Worm (Caenorhabditis elegans): ENCODE results near the gene lad-2.

The lad-2 gene

DNA sequence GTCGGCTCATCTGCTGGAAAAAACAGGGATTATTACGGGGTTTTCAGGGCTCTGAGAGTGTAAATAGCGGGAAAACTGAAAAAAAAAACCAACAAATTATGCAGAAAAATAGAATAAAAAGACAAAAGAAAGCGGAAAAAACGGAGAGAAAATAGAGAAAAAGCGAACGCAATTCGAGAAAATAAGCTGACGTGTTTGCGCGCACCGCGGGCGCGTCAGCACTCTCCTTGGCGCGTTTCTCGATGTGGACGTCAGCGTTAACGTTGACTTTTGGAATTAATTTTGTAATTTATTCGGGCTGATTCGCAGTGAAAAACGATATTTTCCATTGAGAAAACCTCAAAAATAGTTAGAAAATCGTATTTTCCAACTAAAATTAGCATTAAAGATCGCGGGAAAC is 49.9 kb downstream of the lad-2 start, which contains the start of gene manf-1 (continued):
- TF ChIP-seq nhr-237 (tag; optimal IDR thresholded peaks at IDR 0.05) (no peak), nhr-77 (tag; optimal IDR thresholded peaks at IDR 0.05) (peak; percentile 47), aly-2 (tag; optimal IDR thresholded peaks at IDR 0.05) (peak; percentile 31), vab-15 (tag; optimal IDR thresholded peaks at IDR 0.05) (no peak), nhr-19 (GFP tag; conservative IDR thresholded peaks at IDR 0.05) (peak; percentile 74), nhr-84 (tag; optimal IDR thresholded peaks at IDR 0.05) (no peak), lin-39 (tag; optimal IDR thresholded peaks at IDR 0.05) (peak; percentile 43), alr-1 (tag; optimal IDR thresholded peaks at IDR 0.05; ENCODE audit: borderline replicate concordance) (no peak), mdl-1 (tag; optimal IDR thresholded peaks at IDR 0.05) (peak in 1 of 2 experiments; percentile 62), pqm-1 (tag; optimal IDR thresholded peaks at IDR 0.05) (no peak), pax-3 (tag; optimal IDR thresholded peaks at IDR 0.05) (peak; percentile 28), mab-9 (GFP tag; IDR thresholded peaks at IDR 0.05) (no peak), nhr-90 (tag; optimal IDR thresholded peaks at IDR 0.05; ENCODE audit: poor library complexity) (peak; percentile 71), lir-3 (tag; optimal IDR thresholded peaks at IDR 0.05; ENCODE audit: poor library complexity) (no peak), C04F5.9 (tag; optimal IDR thresholded peaks at IDR 0.05) (no peak), hlh-4 (tag; optimal IDR thresholded peaks at IDR 0.05) (no peak), unc-62 (GFP tag; optimal IDR thresholded peaks at IDR 0.05) (no peak), unc-30 (tag; optimal IDR thresholded peaks at IDR 0.05) (no peak), grh-1 (GFP tag; IDR thresholded peaks at IDR 0.05) (0 out of 2 replicates have a peak, but pooled peaks have one; percentile 46), nhr-85 (tag) (peak; percentile 56), blmp-1 (tag; optimal IDR thresholded peaks at IDR 0.05) (peak; percentile 68), egl-27 (tag; optimal IDR thresholded peaks at IDR 0.05) (no peak), tbx-2 (tag; optimal IDR thresholded peaks at IDR 0.05) (peak; percentile 83), ets-5 (GFP tag; IDR thresholded peaks at IDR 0.05) (no peak), nhr-47 (tag; optimal IDR thresholded peaks at IDR 0.05) (peak; percentile 89), hpl-2 (GFP tag; optimal IDR thresholded peaks at IDR 0.05) (no peak), mep-1 (tag; optimal IDR thresholded peaks at IDR 0.05) (peak; percentile 89), fos-1 (tag; optimal IDR thresholded peaks at IDR 0.05) (peak; percentile 35), zag-1 (tag; optimal IDR thresholded peaks at IDR 0.05) (no peak), lsy-2 (tag; optimal IDR thresholded peaks at IDR 0.05) (peak; percentile 85 to 86), C34B4.2 (tag; optimal IDR thresholded peaks at IDR 0.05) (no peak), skn-1 (tag; optimal IDR thresholded peaks at IDR 0.05) (peak; percentile 65), Y116A8C.19 (tag; optimal IDR thresholded peaks at IDR 0.05; ENCODE audit: borderline replicate concordance) (no peak), zip-4 (GFP tag; optimal IDR thresholded peaks at IDR 0.05) (no peak), irx-1 (tag; optimal IDR thresholded peaks at IDR 0.05) (peak; percentile 74), jun-1 (tag; optimal IDR thresholded peaks at IDR 0.05) (peak; percentile 60), isw-1 (GFP tag; IDR thresholded peaks at IDR 0.05) (peak; percentile 59), ceh-88 (GFP tag; IDR thresholded peaks at IDR 0.05) (no peak), unc-86 (tag; optimal IDR thresholded peaks at IDR 0.05) (peak; percentile 61), unc-130 (tag; optimal IDR thresholded peaks at IDR 0.05) (peak; percentile 39), lin-13 (GFP tag; optimal IDR thresholded peaks at IDR 0.05) (peak; percentile 69), lin-14 (GFP tag; optimal IDR thresholded peaks at IDR 0.05) (peak; percentile 82), dsc-1 (tag; optimal IDR thresholded peaks at IDR 0.05) (peak; percentile 79), snu-23 (GFP tag; optimal IDR thresholded peaks at IDR 0.05) (peak; percentile 82), tlp-1 (tag; optimal IDR thresholded peaks at IDR 0.05) (no peak), ama-1 (optimal IDR thresholded peaks at IDR 0.05) (no peak), rnt-1 (tag; optimal IDR thresholded peaks at IDR 0.05) (peak; percentile 84), fkh-8 (tag; optimal IDR thresholded peaks at IDR 0.05) (peak; percentile 77), ceh-90 (tag; optimal IDR thresholded peaks at IDR 0.05) (peak; percentile 41), egl-13 (tag; optimal IDR thresholded peaks at IDR 0.05) (no peak)

All from whole organism, L1 larva.